Worm (Caenorhabditis elegans): ENCODE measurements around the gene Y39A1A.22.

DNA sequence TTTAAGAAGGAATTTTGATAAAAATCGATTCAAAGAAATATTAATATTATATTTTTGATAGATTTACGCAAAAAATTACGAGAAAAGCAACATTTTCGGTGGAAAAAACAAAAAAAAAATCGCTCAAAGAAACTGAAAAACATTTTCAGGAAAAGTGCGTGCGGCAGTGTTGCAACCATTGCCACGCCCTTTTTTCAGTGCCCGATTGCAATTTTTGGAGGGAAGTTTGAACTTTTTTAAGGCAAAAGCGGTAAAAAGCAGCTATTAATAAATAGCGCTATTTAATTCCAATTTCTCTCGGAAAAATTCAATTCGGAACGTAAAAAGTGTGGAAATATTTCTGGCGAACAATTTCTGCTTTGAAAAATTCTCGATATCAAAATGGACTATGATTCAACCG lies 14.2 kb upstream of the Y39A1A.22 start:
- TF ChIP-seq saeg-2 (GFP tag; IDR thresholded peaks at IDR 0.05) (no peak), snpc-4 (tag; optimal IDR thresholded peaks at IDR 0.05) (no peak), pha-4 (GFP tag; IDR thresholded peaks at IDR 0.05) (no peak), pha-4 (tag; optimal IDR thresholded peaks at IDR 0.05) (no peak), unc-62 (GFP tag; optimal IDR thresholded peaks at IDR 0.05 in 1 of 2) (no peak), unc-62 (tag; optimal IDR thresholded peaks at IDR 0.05) (no peak), tag-97 (GFP tag; IDR thresholded peaks at IDR 0.05) (no peak), snpc-1.2 (GFP tag; IDR thresholded peaks at IDR 0.05) (no peak), set-16 (GFP tag; IDR thresholded peaks at IDR 0.05) (no peak), madf-9 (GFP tag; conservative IDR thresholded peaks at IDR 0.05) (no peak)

All from whole organism, L4 larva.